Fruit fly (Drosophila melanogaster): ENCODE measurements around the gene apn.
A peak's percentile ranks its signal among the peaks of the same experiment; 100 is the strongest.

DNA sequence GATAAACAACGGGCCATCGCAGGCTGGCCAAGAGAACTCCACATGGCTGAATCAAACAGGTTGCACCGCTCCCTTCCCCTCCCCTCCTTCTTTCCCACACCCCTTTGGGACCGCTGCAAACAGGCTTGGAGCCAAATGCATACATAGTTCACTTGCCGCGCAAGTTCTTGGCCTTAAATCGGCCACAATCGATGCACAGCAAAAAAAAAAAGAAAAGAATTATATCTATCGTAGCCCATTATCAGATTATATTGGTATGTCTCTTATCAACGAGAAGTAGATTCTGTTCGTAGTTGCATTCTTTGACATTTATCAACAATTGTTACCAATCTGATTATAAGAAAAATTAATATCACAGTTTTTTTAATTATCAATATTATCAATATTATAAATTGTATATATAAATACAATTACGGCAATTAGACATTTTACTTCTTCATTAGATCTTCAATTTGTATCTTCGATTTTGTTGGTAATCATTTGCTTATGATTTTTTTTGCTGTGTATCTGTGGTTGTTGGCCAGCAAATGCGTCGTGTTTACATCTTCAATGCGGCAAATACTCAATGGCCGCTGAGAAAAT lies 16.8 kb upstream of the apn start:
- TF ChIP-seq sv (GFP tag; optimal IDR thresholded peaks at IDR 0.05) (no peak), CrebA (GFP tag; optimal IDR thresholded peaks at IDR 0.05; ENCODE audit: borderline replicate concordance) (no peak), usp (GFP tag; optimal IDR thresholded peaks at IDR 0.05) (no peak), Mio (GFP tag; optimal IDR thresholded peaks at IDR 0.05) (no peak), woc (GFP tag; optimal IDR thresholded peaks at IDR 0.05) (peak; percentile 36), pan (optimal IDR thresholded peaks at IDR 0.05) (no peak)
